Fruit fly (Drosophila melanogaster): ENCODE results near the gene CycJ.

The CycJ gene

DNA sequence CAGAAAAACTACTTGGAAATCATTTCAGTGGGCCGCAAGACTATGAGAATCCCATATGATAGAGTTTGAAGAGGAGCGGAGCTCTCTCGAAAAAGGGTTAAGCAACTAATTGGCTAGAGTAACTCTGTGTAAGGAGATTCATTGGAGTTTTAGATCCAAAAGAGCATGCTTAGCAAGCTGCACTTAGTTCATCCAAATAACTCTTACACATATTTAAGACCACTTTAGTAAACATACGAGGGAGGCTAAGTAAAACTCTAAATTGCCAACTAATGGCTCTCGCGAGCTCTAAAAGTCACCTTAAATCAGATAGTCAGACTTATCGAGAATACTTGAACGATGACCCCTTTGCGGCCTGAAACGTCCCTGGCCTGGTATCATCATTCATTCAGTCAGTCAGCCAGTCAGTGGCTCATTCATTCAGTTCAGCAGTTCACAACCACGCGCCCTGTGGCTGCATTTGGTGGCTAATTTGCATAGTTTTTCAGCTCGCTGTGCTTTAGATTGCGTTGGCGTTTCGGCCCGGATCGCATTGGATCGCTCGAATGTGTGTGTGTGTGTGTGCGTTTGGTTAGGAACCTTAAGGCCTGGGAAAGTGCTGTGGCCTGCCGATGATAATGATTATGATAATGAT is 11.2 kb upstream of the CycJ start (continued):
- peak; percentile 73 for TF ChIP-seq dysf (GFP tag; IDR thresholded peaks at IDR 0.05)
- TF ChIP-seq CG1529 (GFP tag; optimal IDR thresholded peaks at IDR 0.05) = no peak
- no peak for TF ChIP-seq dmrt11E (tag; optimal IDR thresholded peaks at IDR 0.05)
- TF ChIP-seq CG14710 (tag; optimal IDR thresholded peaks at IDR 0.05) = no peak
- TF ChIP-seq ci (GFP tag; IDR thresholded peaks at IDR 0.05) = no peak
- TF ChIP-seq kni (GFP tag; optimal IDR thresholded peaks at IDR 0.05) = peak; percentile 60
- no peak for TF ChIP-seq Dref (GFP tag; IDR thresholded peaks at IDR 0.05)
- TF ChIP-seq kay (GFP tag; optimal IDR thresholded peaks at IDR 0.05) = no peak
- no peak for TF ChIP-seq CG13287 (GFP tag; IDR thresholded peaks at IDR 0.05; ENCODE audit: partially characterized antibody)
- no peak for TF ChIP-seq Doc2 (GFP tag; IDR thresholded peaks at IDR 0.05)
- no peak for TF ChIP-seq Dip3 (GFP tag; optimal IDR thresholded peaks at IDR 0.05)
- TF ChIP-seq CG10147 (GFP tag; optimal IDR thresholded peaks at IDR 0.05) = no peak
- peak; percentile 13 for TF ChIP-seq CG18262 (tag; optimal IDR thresholded peaks at IDR 0.05)
- TF ChIP-seq grn (GFP tag; optimal IDR thresholded peaks at IDR 0.05) = no peak
- peak; percentile 42; the same call in 1 of the 2 replicates for TF ChIP-seq CG4730 (GFP tag; IDR thresholded peaks at IDR 0.05)
- TF ChIP-seq CoRest (tag; optimal IDR thresholded peaks at IDR 0.05) = peak; percentile 38
- TF ChIP-seq Adf1 (GFP tag; IDR thresholded peaks at IDR 0.05) = no peak
- no peak for TF ChIP-seq CG7271 (tag; optimal IDR thresholded peaks at IDR 0.05)
- TF ChIP-seq CG34224 (GFP tag; IDR thresholded peaks at IDR 0.05; ENCODE audit: partially characterized antibody) = no peak
- TF ChIP-seq CG33557 (GFP tag; optimal IDR thresholded peaks at IDR 0.05) = no peak
- TF ChIP-seq Sox102F (GFP tag; optimal IDR thresholded peaks at IDR 0.05) = peak; percentile 57
- no peak for TF ChIP-seq CG2120 (GFP tag; optimal IDR thresholded peaks at IDR 0.05)
- TF ChIP-seq Jarid2 (GFP tag; optimal IDR thresholded peaks at IDR 0.05) = no peak
- no peak for TF ChIP-seq CG6854 (GFP tag; optimal IDR thresholded peaks at IDR 0.05)
- TF ChIP-seq disco-r (GFP tag; optimal IDR thresholded peaks at IDR 0.05) = no peak
- no peak for TF ChIP-seq CG14860 (GFP tag; IDR thresholded peaks at IDR 0.05; ENCODE audit: partially characterized antibody)
- peak; percentile 22; the same call in 1 of the 2 replicates for TF ChIP-seq H2.0 (GFP tag; IDR thresholded peaks at IDR 0.05)
- TF ChIP-seq lmd (GFP tag; IDR thresholded peaks at IDR 0.05) = peak; percentile 71
- TF ChIP-seq pb (GFP tag; optimal IDR thresholded peaks at IDR 0.05) = no peak
- TF ChIP-seq CG12071 (GFP tag; optimal IDR thresholded peaks at IDR 0.05) = no peak
- no peak for TF ChIP-seq CG17912 (GFP tag; optimal IDR thresholded peaks at IDR 0.05)
- TF ChIP-seq CG17361 (GFP tag; IDR thresholded peaks at IDR 0.05) = peak; percentile 54; the same call in 1 of the 3 replicates
- TF ChIP-seq btn (GFP tag; optimal IDR thresholded peaks at IDR 0.05) = no peak
- no peak for TF ChIP-seq ERR (GFP tag; optimal IDR thresholded peaks at IDR 0.05)
- TF ChIP-seq CG17568 (GFP tag; optimal IDR thresholded peaks at IDR 0.05) = no peak
- TF ChIP-seq ken (GFP tag; IDR thresholded peaks at IDR 0.05) = 0 out of 3 replicates have a peak, but pooled peaks have one; percentile 48
- TF ChIP-seq CG8359 (GFP tag; optimal IDR thresholded peaks at IDR 0.05; ENCODE audit: borderline replicate concordance) = no peak
- TF ChIP-seq nmo (GFP tag; optimal IDR thresholded peaks at IDR 0.05) = peak; percentile 45
- no peak for TF ChIP-seq ewg (GFP tag; optimal IDR thresholded peaks at IDR 0.05)
- no peak for TF ChIP-seq CG13894 (tag; optimal IDR thresholded peaks at IDR 0.05)
- TF ChIP-seq sug (tag; optimal IDR thresholded peaks at IDR 0.05) = peak; percentile 2
- no peak for TF ChIP-seq salm (tag; optimal IDR thresholded peaks at IDR 0.05)
- TF ChIP-seq Bgb (GFP tag; IDR thresholded peaks at IDR 0.05; ENCODE audit: partially characterized antibody) = no peak
- no peak for TF ChIP-seq H15 (GFP tag; IDR thresholded peaks at IDR 0.05)
- TF ChIP-seq Deaf1 (tag; optimal IDR thresholded peaks at IDR 0.05) = no peak
- no peak for TF ChIP-seq CG16815 (GFP tag; optimal IDR thresholded peaks at IDR 0.05)
- no peak for TF ChIP-seq CG32767 (GFP tag; IDR thresholded peaks at IDR 0.05)
- no peak for TF ChIP-seq CG18599 (GFP tag; optimal IDR thresholded peaks at IDR 0.05)
- TF ChIP-seq CG10959 (GFP tag; IDR thresholded peaks at IDR 0.05) = no peak
